Fruit fly (Drosophila melanogaster) whole organism, embryonic: ENCODE results near the gene Atg2.

Source experiments
- ATbp ChIP-seq: fragments of 200-800 bp; sonication (Bioruptor generic); optimal IDR thresholded peaks from 2 replicates; lab custom pipeline; 2017; ENCODE audit warnings: missing biosample characterization, mild to moderate bottlenecking, missing genetic modification characterization, missing genetic modification reagents
- Blimp-1 ChIP-seq: fragments of 200-800 bp; sonication (Bioruptor generic); optimal IDR thresholded peaks from 3 replicates; lab custom pipeline; 2018; ENCODE audit warnings: missing biosample characterization, missing genetic modification characterization, mild to moderate bottlenecking, moderate library complexity, missing genetic modification reagents
- CG1024 ChIP-seq: fragments of 200-800 bp; sonication (Bioruptor generic); IDR thresholded peaks from 2 replicates; pipeline ENCODE4 v1.3.6; 2022; ENCODE audit warnings: missing biosample characterization, missing genetic modification characterization
- CG10543 ChIP-seq: fragments of 200-800 bp; sonication (Bioruptor generic); optimal IDR thresholded peaks from 3 replicates; lab custom pipeline; 2017; ENCODE audit warnings: missing biosample characterization, mild to moderate bottlenecking, missing genetic modification characterization, moderate library complexity
- CG13775 ChIP-seq: fragments of 200-800 bp; sonication (Bioruptor generic); optimal IDR thresholded peaks from 3 replicates; lab custom pipeline; 2017; ENCODE audit warnings: missing biosample characterization, mild to moderate bottlenecking, missing genetic modification characterization
- CG14667 ChIP-seq: fragments of 200-800 bp; sonication (Bioruptor generic); IDR thresholded peaks from 2 replicates; pipeline ENCODE4 v1.3.6; 2022; ENCODE audit warnings: missing biosample characterization, missing genetic modification characterization
- CG15269 ChIP-seq: fragments of 200-800 bp; sonication (Bioruptor generic); optimal IDR thresholded peaks from 2 replicates; lab custom pipeline; 2018; ENCODE audit warnings: missing biosample characterization, mild to moderate bottlenecking, missing genetic modification characterization, moderate library complexity
- CG1529 ChIP-seq: fragments of 200-800 bp; sonication (Bioruptor generic); optimal IDR thresholded peaks from 3 replicates; lab custom pipeline; 2018; ENCODE audit warnings: missing biosample characterization, missing genetic modification characterization
- CG15514 ChIP-seq: fragments of 200-800 bp; sonication (Bioruptor generic); optimal IDR thresholded peaks from 3 replicates; lab custom pipeline; 2017; ENCODE audit warnings: missing biosample characterization, missing genetic modification characterization, mild to moderate bottlenecking, moderate library complexity, missing genetic modification reagents
- CG1603 ChIP-seq: fragments of 200-800 bp; sonication (Bioruptor generic); optimal IDR thresholded peaks from 2 replicates; lab custom pipeline; 2019; ENCODE audit warnings: missing biosample characterization, mild to moderate bottlenecking, missing genetic modification characterization, moderate library complexity
- CG16779 ChIP-seq: fragments of 200-800 bp; sonication (Bioruptor generic); IDR thresholded peaks from 2 replicates; pipeline ENCODE4 v1.3.6; 2022; ENCODE audit warnings: missing biosample characterization, missing genetic modification characterization
- CG17385 ChIP-seq: fragments of 200-800 bp; sonication (Bioruptor generic); optimal IDR thresholded peaks from 3 replicates; lab custom pipeline; 2018; ENCODE audit warnings: missing biosample characterization, mild to moderate bottlenecking, missing genetic modification characterization
- CG2116 ChIP-seq: fragments of 200-800 bp; sonication (Bioruptor generic); optimal IDR thresholded peaks from 3 replicates; lab custom pipeline; 2018; ENCODE audit warnings: missing biosample characterization, mild to moderate bottlenecking, missing genetic modification characterization
- CG2120 ChIP-seq: fragments of 200-800 bp; sonication (Bioruptor generic); optimal IDR thresholded peaks from 3 replicates; lab custom pipeline; 2016; ENCODE audit warnings: missing biosample characterization, missing genetic modification characterization
- CG2678 ChIP-seq: fragments of 200-800 bp; sonication (Bioruptor generic); optimal IDR thresholded peaks from 3 replicates; lab custom pipeline; 2019; ENCODE audit warnings: missing biosample characterization, mild to moderate bottlenecking, missing genetic modification characterization, moderate library complexity
- CG3281 ChIP-seq: fragments of 200-800 bp; sonication (Bioruptor generic); optimal IDR thresholded peaks from 3 replicates; lab custom pipeline; 2017; ENCODE audit warnings: missing biosample characterization, mild to moderate bottlenecking, missing genetic modification characterization
- CG3407 ChIP-seq: fragments of 200-800 bp; sonication (Bioruptor generic); optimal IDR thresholded peaks from 2 replicates; lab custom pipeline; 2018; ENCODE audit warnings: missing biosample characterization, mild to moderate bottlenecking, missing genetic modification characterization
- CG3726 ChIP-seq: fragments of 200-800 bp; sonication (Bioruptor generic); IDR thresholded peaks from 3 replicates; pipeline ENCODE4, ENCODE4 v1.3.6; 2022; ENCODE audit warnings: missing biosample characterization, missing genetic modification characterization
- CG4282 ChIP-seq: fragments of 200-800 bp; sonication (Bioruptor generic); optimal IDR thresholded peaks from 2 replicates; lab custom pipeline; 2016; ENCODE audit warnings: missing biosample characterization, missing genetic modification characterization
- CG4707 ChIP-seq: fragments of 200-800 bp; sonication (Bioruptor generic); optimal IDR thresholded peaks from 2 replicates; lab custom pipeline; 2018; ENCODE audit warnings: missing biosample characterization, mild to moderate bottlenecking, missing genetic modification characterization, moderate library complexity
- CG6689 ChIP-seq: fragments of 200-800 bp; sonication (Bioruptor generic); IDR thresholded peaks from 2 replicates; pipeline ENCODE4 v1.3.6; 2022; ENCODE audit warnings: missing biosample characterization, missing genetic modification characterization
- CG7928 ChIP-seq: fragments of 200-800 bp; sonication (Bioruptor generic); optimal IDR thresholded peaks from 2 replicates; lab custom pipeline; 2017; ENCODE audit warnings: missing biosample characterization, mild to moderate bottlenecking, missing genetic modification characterization
- Ets65A ChIP-seq: fragments of 200-800 bp; sonication (Bioruptor generic); peaks from one replicate; lab custom pipeline; 2016; ENCODE audit warnings: missing biosample characterization, missing genetic modification characterization
- Kr ChIP-seq: fragments of 200-800 bp; sonication (Bioruptor generic); optimal IDR thresholded peaks from 2 replicates; lab custom pipeline; 2017; ENCODE audit warnings: missing biosample characterization, mild to moderate bottlenecking, missing genetic modification characterization
- MBD-R2 ChIP-seq: fragments of 200-800 bp; sonication (Bioruptor generic); IDR thresholded peaks from 2 replicates; pipeline ENCODE4 v1.3.6; 2022; ENCODE audit warnings: missing biosample characterization, missing genetic modification characterization
- Med ChIP-seq: fragments of 200-800 bp; sonication (Bioruptor generic); peaks from one replicate; lab custom pipeline; 2016; ENCODE audit warnings: missing biosample characterization, missing genetic modification characterization, mild to moderate bottlenecking, inconsistent platforms, moderate library complexity
- Nf-YB ChIP-seq: fragments of 200-800 bp; sonication (Bioruptor generic); optimal IDR thresholded peaks from 3 replicates; lab custom pipeline; 2019; ENCODE audit warnings: missing biosample characterization, mild to moderate bottlenecking, missing genetic modification characterization, moderate library complexity
- Oli ChIP-seq: fragments of 200-800 bp; sonication (Bioruptor generic); optimal IDR thresholded peaks from 2 replicates; lab custom pipeline; 2018; ENCODE audit warnings: missing biosample characterization, mild to moderate bottlenecking, missing genetic modification characterization, moderate library complexity
- Optix ChIP-seq: fragments of 200-800 bp; sonication (Bioruptor generic); IDR thresholded peaks from 3 replicates; pipeline ENCODE4 v1.3.6; 2022; ENCODE audit warnings: missing biosample characterization, missing genetic modification characterization
- Six4 ChIP-seq: fragments of 200-800 bp; sonication (Bioruptor generic); optimal IDR thresholded peaks from 2 replicates; lab custom pipeline; 2016; ENCODE audit warnings: missing biosample characterization, missing genetic modification characterization
- Tbp ChIP-seq: fragments of >200 bp; optimal IDR thresholded peaks from 2 replicates; lab custom pipeline; 2018; ENCODE audit warnings: missing biosample characterization, missing genetic modification characterization
- bab2 ChIP-seq: fragments of 200-800 bp; sonication (Bioruptor generic); optimal IDR thresholded peaks from 2 replicates; lab custom pipeline; 2016; ENCODE audit warnings: missing biosample characterization, missing genetic modification characterization
- bowl ChIP-seq: fragments of 200-800 bp; sonication (Bioruptor generic); IDR thresholded peaks from 2 replicates; pipeline ENCODE4 v1.3.6; 2022; ENCODE audit warnings: missing biosample characterization, missing genetic modification characterization
- caup ChIP-seq: fragments of 200-800 bp; sonication (Bioruptor generic); optimal IDR thresholded peaks from 3 replicates; lab custom pipeline; 2017; ENCODE audit warnings: missing biosample characterization, mild to moderate bottlenecking, missing genetic modification characterization, moderate library complexity; ENCODE audit not compliant: severe bottlenecking
- chn ChIP-seq: fragments of 200-800 bp; sonication (Bioruptor generic); optimal IDR thresholded peaks from 2 replicates; lab custom pipeline; 2016; ENCODE audit warnings: missing biosample characterization, missing genetic modification characterization
- corto ChIP-seq: fragments of 200-800 bp; sonication (Bioruptor generic); optimal IDR thresholded peaks from 2 replicates; lab custom pipeline; 2016; ENCODE audit warnings: missing biosample characterization, mild to moderate bottlenecking, missing genetic modification characterization, moderate library complexity
- da ChIP-seq: fragments of 200-800 bp; sonication (Bioruptor generic); optimal IDR thresholded peaks from 2 replicates; lab custom pipeline; 2016; ENCODE audit warnings: missing biosample characterization, missing genetic modification characterization
- danr ChIP-seq: fragments of 200-800 bp; sonication (Bioruptor generic); IDR thresholded peaks from 2 replicates; pipeline ENCODE4 v1.3.6; 2022; ENCODE audit warnings: missing biosample characterization, missing genetic modification characterization
- dimm ChIP-seq: fragments of 200-800 bp; sonication (Bioruptor generic); IDR thresholded peaks from 2 replicates; pipeline ENCODE4 v1.3.6; 2022; ENCODE audit warnings: missing biosample characterization, missing genetic modification characterization
- fd96Cb ChIP-seq: fragments of 200-800 bp; sonication (Bioruptor generic); optimal IDR thresholded peaks from 2 replicates; lab custom pipeline; 2018; ENCODE audit warnings: missing biosample characterization, mild to moderate bottlenecking, missing genetic modification characterization, moderate library complexity
- fu2 ChIP-seq: fragments of 200-800 bp; sonication (Bioruptor generic); optimal IDR thresholded peaks from 2 replicates; lab custom pipeline; 2016; ENCODE audit warnings: missing biosample characterization, missing genetic modification characterization
- gem ChIP-seq: fragments of 200-800 bp; sonication (Bioruptor generic); optimal IDR thresholded peaks from 2 replicates; lab custom pipeline; 2019; ENCODE audit warnings: missing biosample characterization, mild to moderate bottlenecking, missing genetic modification characterization, moderate library complexity
- mld ChIP-seq: fragments of 200-800 bp; sonication (Bioruptor generic); IDR thresholded peaks from 3 replicates; pipeline ENCODE4 v1.3.6; 2022; ENCODE audit warnings: missing biosample characterization, missing genetic modification characterization; ENCODE audit not compliant: partially characterized antibody
- nmo ChIP-seq: fragments of 200-800 bp; sonication (Bioruptor generic); optimal IDR thresholded peaks from 2 replicates; lab custom pipeline; 2018; ENCODE audit warnings: missing biosample characterization, mild to moderate bottlenecking, missing genetic modification characterization, moderate library complexity
- odd ChIP-seq: fragments of 200-800 bp; sonication (Bioruptor generic); optimal IDR thresholded peaks from 2 replicates; lab custom pipeline; 2017; ENCODE audit warnings: missing biosample characterization, mild to moderate bottlenecking, missing genetic modification characterization
- pb ChIP-seq: fragments of 200-800 bp; sonication (Bioruptor generic); optimal IDR thresholded peaks from 3 replicates; lab custom pipeline; 2016; ENCODE audit warnings: missing biosample characterization, missing genetic modification characterization
- repo ChIP-seq: fragments of 200-800 bp; sonication (Bioruptor generic); optimal IDR thresholded peaks from 2 replicates; lab custom pipeline; 2016; ENCODE audit warnings: missing biosample characterization, missing genetic modification characterization
- rib ChIP-seq: fragments of 200-800 bp; sonication (Bioruptor generic); IDR thresholded peaks from 2 replicates; pipeline ENCODE4 v1.3.6; 2022; ENCODE audit warnings: missing biosample characterization, missing genetic modification characterization
- slp2 ChIP-seq: fragments of 200-800 bp; sonication (Bioruptor generic); optimal IDR thresholded peaks from 2 replicates; lab custom pipeline; 2016; ENCODE audit warnings: missing biosample characterization, missing genetic modification characterization
- sqz ChIP-seq: fragments of 200-800 bp; sonication (Bioruptor generic); optimal IDR thresholded peaks from 3 replicates; lab custom pipeline; 2018; ENCODE audit warnings: missing biosample characterization, mild to moderate bottlenecking, missing genetic modification characterization
- tx ChIP-seq: fragments of 200-800 bp; sonication (Bioruptor generic); optimal IDR thresholded peaks from 2 replicates; lab custom pipeline; 2016; ENCODE audit warnings: missing biosample characterization, missing genetic modification characterization

The Atg2 gene

DNA sequence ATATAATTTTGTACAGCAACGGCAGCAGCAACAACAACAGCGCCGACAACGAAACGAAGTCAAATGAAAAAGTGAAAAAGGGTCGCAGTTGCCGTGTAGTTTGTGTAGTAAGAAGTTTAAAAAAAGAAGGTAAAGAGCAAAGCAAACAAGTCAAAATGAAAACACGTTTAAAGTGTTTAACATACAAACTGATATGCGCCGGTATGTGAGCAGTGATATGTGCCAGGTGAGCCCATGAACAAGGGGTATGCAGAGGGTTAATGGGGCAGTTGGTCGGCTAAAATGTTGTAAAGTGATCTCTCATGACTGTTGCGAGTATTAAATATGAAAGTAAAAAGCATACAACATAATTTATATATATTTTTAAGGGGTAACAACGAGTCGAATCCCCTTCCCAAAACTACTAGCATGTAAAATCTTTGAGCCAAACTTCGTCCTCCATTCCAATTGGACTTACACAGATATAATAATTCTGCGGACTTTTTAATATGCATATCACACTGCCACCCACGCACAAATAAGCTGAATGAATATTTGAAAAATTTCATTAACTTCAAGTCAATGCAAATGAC is 31.9 kb downstream of the Atg2 start (continued):
- TF ChIP-seq CG15269 (tag; lab: Kevin White, UChicago) (peak; percentile 57), ATbp (peak; percentile 64), repo (GFP tag; lab: Kevin White, UChicago) (peak; percentile 20), CG4282 (GFP tag; lab: Kevin White, UChicago) (no peak), odd (GFP tag; lab: Kevin White, UChicago) (no peak), CG1024 (GFP tag; lab: Robert Waterston, UW) (peak; percentile 78), danr (GFP tag; lab: Robert Waterston, UW) (peak; percentile 67), CG2678 (tag; lab: Kevin White, UChicago) (peak; percentile 79), CG13775 (GFP tag; lab: Kevin White, UChicago) (no peak), CG2116 (GFP tag; lab: Kevin White, UChicago) (no peak), sqz (GFP tag; lab: Kevin White, UChicago) (no peak), CG3726 (GFP tag; lab: Robert Waterston, UW) (peak; percentile 86), Blimp-1 (GFP tag; lab: Kevin White, UChicago) (peak; percentile 72), bab2 (GFP tag; lab: Kevin White, UChicago) (peak; percentile 44), da (GFP tag; lab: Kevin White, UChicago) (no peak), CG7928 (GFP tag; lab: Kevin White, UChicago) (no peak), CG15514 (peak; percentile 50), CG10543 (no peak), CG17385 (GFP tag; lab: Kevin White, UChicago) (peak; percentile 23), CG1529 (GFP tag; lab: Kevin White, UChicago) (no peak), corto (GFP tag; lab: Kevin White, UChicago) (no peak), chn (GFP tag; lab: Kevin White, UChicago) (no peak), CG6689 (GFP tag; lab: Robert Waterston, UW) (peak; percentile 90), CG1603 (tag; lab: Kevin White, UChicago) (peak; percentile 79), Optix (peak; percentile 82), Oli (tag; lab: Kevin White, UChicago) (peak; percentile 44), tx (no peak), fu2 (GFP tag; lab: Kevin White, UChicago) (no peak), caup (GFP tag; lab: Kevin White, UChicago) (peak; percentile 32), pb (no peak), CG4707 (no peak), bowl (GFP tag; lab: Robert Waterston, UW) (0 out of 2 replicates have a peak, but pooled peaks have one; percentile 39), mld (no peak), fd96Cb (tag; lab: Kevin White, UChicago) (peak; percentile 74), Med (GFP tag; lab: Kevin White, UChicago) (peak; percentile 80), rib (GFP tag; lab: Robert Waterston, UW) (peak; percentile 86), gem (peak; percentile 72), nmo (GFP tag; lab: Kevin White, UChicago) (peak; percentile 34), MBD-R2 (GFP tag; lab: Robert Waterston, UW) (peak; percentile 61), Six4 (GFP tag; lab: Kevin White, UChicago) (peak; percentile 59), Nf-YB (GFP tag; lab: Kevin White, UChicago) (no peak), dimm (no peak), Ets65A (GFP tag; lab: Kevin White, UChicago) (peak; percentile 93), CG14667 (GFP tag; lab: Robert Waterston, UW) (peak; percentile 87), CG3281 (GFP tag; lab: Kevin White, UChicago) (peak; percentile 45), CG2120 (GFP tag; lab: Kevin White, UChicago) (peak; percentile 38), Kr (GFP tag; lab: Kevin White, UChicago) (no peak), slp2 (GFP tag; lab: Kevin White, UChicago) (peak; percentile 36), CG3407 (peak; percentile 12), CG16779 (peak; percentile 87), Tbp (GFP tag; lab: Kevin White, UChicago) (no peak)
